Fruit fly (Drosophila melanogaster) whole organism, embryonic: ENCODE results near the gene Mf.

Experiments used
- CG11504 ChIP-seq: fragments of 200-800 bp; sonication (Bioruptor generic); optimal IDR thresholded peaks from 3 replicates; lab custom pipeline; 2019; ENCODE audit warnings: missing biosample characterization, mild to moderate bottlenecking, missing genetic modification characterization, moderate library complexity
- CG4360 ChIP-seq: fragments of 200-800 bp; sonication (Bioruptor generic); IDR thresholded peaks from 2 replicates; pipeline ENCODE4 v1.3.6; 2022; ENCODE audit warnings: missing biosample characterization, missing genetic modification characterization
- CG6791 ChIP-seq: fragments of 200-800 bp; sonication (Bioruptor generic); IDR thresholded peaks from 3 replicates; pipeline ENCODE4 v1.3.6; 2022; ENCODE audit warnings: missing biosample characterization, missing genetic modification characterization; ENCODE audit not compliant: partially characterized antibody
- CG7928 ChIP-seq: fragments of 200-800 bp; sonication (Bioruptor generic); optimal IDR thresholded peaks from 2 replicates; lab custom pipeline; 2017; ENCODE audit warnings: missing biosample characterization, mild to moderate bottlenecking, missing genetic modification characterization
- CG9727 ChIP-seq: fragments of 200-800 bp; sonication (Bioruptor generic); optimal IDR thresholded peaks from 3 replicates; lab custom pipeline; 2017; ENCODE audit warnings: missing biosample characterization, mild to moderate bottlenecking, missing genetic modification characterization
- Hmx ChIP-seq: fragments of 200-800 bp; sonication (Bioruptor generic); optimal IDR thresholded peaks from 2 replicates; lab custom pipeline; 2016; ENCODE audit warnings: missing biosample characterization, missing genetic modification characterization
- ab ChIP-seq: fragments of 200-800 bp; sonication (Bioruptor generic); optimal IDR thresholded peaks from 2 replicates; lab custom pipeline; 2016; ENCODE audit warnings: missing biosample characterization, missing genetic modification characterization
- dpn ChIP-seq, 2 experiments: fragments of 200-800 bp; sonication (Bioruptor generic); optimal IDR thresholded peaks; 3 replicates each; lab custom pipeline; 2016; ENCODE audit warnings: missing biosample characterization in 2 of 2, missing genetic modification characterization in 2 of 2
- gsb ChIP-seq: fragments of 200-800 bp; sonication (Bioruptor generic); IDR thresholded peaks from 2 replicates; pipeline ENCODE4 v1.3.6; 2022; ENCODE audit warnings: missing biosample characterization, missing genetic modification characterization
- kay ChIP-seq: fragments of 200-800 bp; sonication (Bioruptor generic); optimal IDR thresholded peaks from 2 replicates; lab custom pipeline; 2016; ENCODE audit warnings: missing biosample characterization, missing genetic modification characterization
- knrl ChIP-seq: fragments of 200-800 bp; sonication (Bioruptor generic); IDR thresholded peaks from 3 replicates; pipeline ENCODE4 v1.3.6; 2022; ENCODE audit warnings: missing biosample characterization, missing genetic modification characterization; ENCODE audit not compliant: partially characterized antibody
- onecut ChIP-seq: fragments of 200-800 bp; sonication (Bioruptor generic); IDR thresholded peaks from 2 replicates; pipeline ENCODE4 v1.3.6; 2022; ENCODE audit warnings: missing biosample characterization, missing genetic modification characterization

dm6 chr3R:15205223-15205622, 23.9 kb upstream of the Mf start:
- TF ChIP-seq kay (GFP tag; lab: Kevin White, UChicago) (no peak), ab (GFP tag; lab: Kevin White, UChicago) (no peak), CG7928 (GFP tag; lab: Kevin White, UChicago) (no peak), Hmx (no peak), knrl (GFP tag; lab: Robert Waterston, UW) (no peak), CG4360 (GFP tag; lab: Robert Waterston, UW) (no peak), CG9727 (GFP tag; lab: Kevin White, UChicago) (no peak), onecut (GFP tag; lab: Robert Waterston, UW) (no peak), dpn (GFP tag; optimal IDR thresholded peaks at IDR 0.05; lab: Kevin White, UChicago) (no peak), CG6791 (GFP tag; lab: Robert Waterston, UW) (no peak), gsb (no peak), CG11504 (tag; lab: Kevin White, UChicago) (no peak)
